Worm (Caenorhabditis elegans) whole organism, mixed stage, embryonic: ENCODE data around the gene gpa-1.

ENCODE experiments used
- M03D4.4 ChIP-seq: sonication (generic microtip); optimal IDR thresholded peaks from 2 replicates; lab custom pipeline; 2017; ENCODE audit warnings: mild to moderate bottlenecking, missing genetic modification characterization, missing compliant biosample characterization
- bed-3 ChIP-seq: fragments of 200-800 bp; sonication (Bioruptor generic); optimal IDR thresholded peaks from 3 replicates; lab custom pipeline; 2018; ENCODE audit warnings: mild to moderate bottlenecking, missing genetic modification characterization, moderate library complexity, missing compliant biosample characterization
- ces-1 ChIP-seq: fragments of 150-350 bp; optimal IDR thresholded peaks from 2 replicates; lab custom pipeline; 2014; ENCODE audit warnings: missing biosample characterization, missing genetic modification reagents, missing genetic modification characterization
- hlh-1 ChIP-seq: fragments of 150-350 bp; optimal IDR thresholded peaks from 2 replicates; lab custom pipeline; 2014; ENCODE audit warnings: missing biosample characterization, missing genetic modification reagents, missing genetic modification characterization
- lin-13 ChIP-seq: fragments of 150-350 bp; optimal IDR thresholded peaks from 2 replicates; lab custom pipeline; 2014; ENCODE audit warnings: missing biosample characterization, missing genetic modification characterization
- nhr-12 ChIP-seq: fragments of 150-350 bp; optimal IDR thresholded peaks from 2 replicates; lab custom pipeline; 2014; ENCODE audit warnings: missing biosample characterization, missing genetic modification characterization
- nhr-237 ChIP-seq: fragments of 150-350 bp; optimal IDR thresholded peaks from 2 replicates; lab custom pipeline; 2014; ENCODE audit warnings: missing biosample characterization, missing genetic modification characterization
- nhr-28 ChIP-seq: fragments of 150-350 bp; optimal IDR thresholded peaks from 2 replicates; lab custom pipeline; 2014; ENCODE audit warnings: missing biosample characterization, missing genetic modification characterization
- nhr-76 ChIP-seq: sonication (generic microtip); optimal IDR thresholded peaks from 2 replicates; lab custom pipeline; 2017; ENCODE audit warnings: missing biosample characterization, missing genetic modification characterization
- pha-4 ChIP-seq: fragments of 150-350 bp; optimal IDR thresholded peaks from 2 replicates; lab custom pipeline; 2018; ENCODE audit warnings: missing biosample characterization, missing genetic modification reagents, missing genetic modification characterization
- snpc-4 ChIP-seq: fragments of 150-350 bp; optimal IDR thresholded peaks from 2 replicates; lab custom pipeline; 2014; ENCODE audit warnings: missing biosample characterization, missing genetic modification characterization
- unc-62 ChIP-seq: fragments of 150-350 bp; optimal IDR thresholded peaks from 2 replicates; lab custom pipeline; 2014; ENCODE audit warnings: missing biosample characterization, missing genetic modification reagents, missing genetic modification characterization
- zip-8 ChIP-seq: fragments of 150-350 bp; optimal IDR thresholded peaks from 2 replicates; lab custom pipeline; 2014; ENCODE audit warnings: missing biosample characterization, missing genetic modification characterization

ce11 chrV:11211323-11211722 lies 33.8 kb upstream of the gpa-1 start:
- TF ChIP-seq nhr-76 (no peak), nhr-12 (tag; lab: Kevin White, UChicago) (no peak), hlh-1 (no peak), snpc-4 (tag; lab: Kevin White, UChicago) (no peak), M03D4.4 (tag; lab: Kevin White, UChicago) (no peak), ces-1 (no peak), nhr-28 (tag; lab: Kevin White, UChicago) (no peak), pha-4 (tag; lab: Kevin White, UChicago) (no peak), lin-13 (tag; lab: Kevin White, UChicago) (no peak), nhr-237 (tag; lab: Kevin White, UChicago) (no peak), bed-3 (GFP tag; lab: Kevin White, UChicago) (no peak), unc-62 (GFP tag; lab: Kevin White, UChicago) (no peak), zip-8 (tag; lab: Kevin White, UChicago) (no peak)
